Fruit fly (Drosophila melanogaster): Measurements from ENCODE around the gene CG1105.

The CG1105 gene

dm6 chr3R:7087904-7088303 is 21.0 kb upstream of the CG1105 start (continued):
- TF ChIP-seq ara (GFP tag; IDR thresholded peaks at IDR 0.05), result no peak
- no peak for TF ChIP-seq kni (GFP tag; optimal IDR thresholded peaks at IDR 0.05)
- TF ChIP-seq Tbp (GFP tag; optimal IDR thresholded peaks at IDR 0.05), result no peak
- no peak for TF ChIP-seq slp2 (GFP tag; optimal IDR thresholded peaks at IDR 0.05)
- TF ChIP-seq Asciz (GFP tag; optimal IDR thresholded peaks at IDR 0.05), result no peak
- no peak for TF ChIP-seq Opbp (GFP tag; IDR thresholded peaks at IDR 0.05; ENCODE audit: partially characterized antibody)
- TF ChIP-seq E2f2 (GFP tag; IDR thresholded peaks at IDR 0.05), result no peak
- TF ChIP-seq Aef1 (GFP tag; IDR thresholded peaks at IDR 0.05), result no peak
- TF ChIP-seq Sry-β (GFP tag; optimal IDR thresholded peaks at IDR 0.05), result no peak
- no peak for TF ChIP-seq tna (GFP tag; IDR thresholded peaks at IDR 0.05; ENCODE audit: partially characterized antibody)
- peak; percentile 85 for TF ChIP-seq Ets65A (GFP tag)
- TF ChIP-seq CG6791 (GFP tag; IDR thresholded peaks at IDR 0.05; ENCODE audit: partially characterized antibody), result 0 out of 3 replicates have a peak, but pooled peaks have one; percentile 13

dm6 chr3R:7087201-7087505 is 20.2 kb upstream of the CG1105 start:
- TF ChIP-seq CG1233 (GFP tag; optimal IDR thresholded peaks at IDR 0.05) (no peak), H2.0 (GFP tag; IDR thresholded peaks at IDR 0.05) (no peak), CG31365 (tag; optimal IDR thresholded peaks at IDR 0.05) (no peak), CG14710 (tag; optimal IDR thresholded peaks at IDR 0.05) (no peak), CG7963 (GFP tag; IDR thresholded peaks at IDR 0.05; ENCODE audit: partially characterized antibody) (no peak), zen (tag; optimal IDR thresholded peaks at IDR 0.05) (no peak), Rfx (GFP tag; IDR thresholded peaks at IDR 0.05) (no peak), Doc3 (GFP tag; IDR thresholded peaks at IDR 0.05; ENCODE audit: partially characterized antibody) (no peak), chm (GFP tag; IDR thresholded peaks at IDR 0.05) (peak; percentile 53; the same call in 1 of the 2 replicates), Med (GFP tag) (peak; percentile 59), CG17912 (GFP tag; optimal IDR thresholded peaks at IDR 0.05) (peak; percentile 33), CG12942 (GFP tag; optimal IDR thresholded peaks at IDR 0.05) (no peak), chif (GFP tag; optimal IDR thresholded peaks at IDR 0.05) (no peak), CG14965 (GFP tag; optimal IDR thresholded peaks at IDR 0.05; ENCODE audit: borderline replicate concordance) (no peak), CG4854 (GFP tag; optimal IDR thresholded peaks at IDR 0.05) (no peak), CG13624 (GFP tag; optimal IDR thresholded peaks at IDR 0.05) (no peak), CG1024 (GFP tag; IDR thresholded peaks at IDR 0.05) (no peak), cad (GFP tag; optimal IDR thresholded peaks at IDR 0.05) (no peak), sisA (GFP tag; IDR thresholded peaks at IDR 0.05) (no peak), HLH4C (GFP tag; IDR thresholded peaks at IDR 0.05; ENCODE audit: partially characterized antibody) (no peak), CG8765 (GFP tag; IDR thresholded peaks at IDR 0.05) (no peak), Fer2 (tag; optimal IDR thresholded peaks at IDR 0.05) (no peak), sens-2 (GFP tag; IDR thresholded peaks at IDR 0.05) (no peak), Tbp (GFP tag; optimal IDR thresholded peaks at IDR 0.05) (no peak), wdn (GFP tag; IDR thresholded peaks at IDR 0.05) (no peak), CG3281 (GFP tag; optimal IDR thresholded peaks at IDR 0.05) (no peak), H15 (GFP tag; IDR thresholded peaks at IDR 0.05) (no peak), HHEX (GFP tag; optimal IDR thresholded peaks at IDR 0.05) (no peak), esg (GFP tag; conservative IDR thresholded peaks at IDR 0.05) (no peak), tio (GFP tag; optimal IDR thresholded peaks at IDR 0.05) (no peak), klu (GFP tag; IDR thresholded peaks at IDR 0.05) (no peak), mld (GFP tag; IDR thresholded peaks at IDR 0.05; ENCODE audit: partially characterized antibody) (0 out of 3 replicates have a peak, but pooled peaks have one; percentile 27), Ets65A (GFP tag) (peak; percentile 57), chn (GFP tag; optimal IDR thresholded peaks at IDR 0.05) (no peak), CG12071 (GFP tag; optimal IDR thresholded peaks at IDR 0.05) (no peak), tll (GFP tag; optimal IDR thresholded peaks at IDR 0.05) (no peak), ci (GFP tag; IDR thresholded peaks at IDR 0.05) (0 out of 3 replicates have a peak, but pooled peaks have one; percentile 26), CG34422 (GFP tag; IDR thresholded peaks at IDR 0.05) (no peak)
